Worm (Caenorhabditis elegans) whole organism, L1 larva: ENCODE data around the gene str-188.

ENCODE experiments used
- alr-1 ChIP-seq: fragments of 200-800 bp; sonication (Bioruptor generic); optimal IDR thresholded peaks from 2 replicates; lab custom pipeline; 2018; ENCODE audit warnings: borderline replicate concordance, mild to moderate bottlenecking, missing genetic modification characterization, missing compliant biosample characterization
- ama-1 ChIP-seq: fragments of 150-350 bp; optimal IDR thresholded peaks from 2 replicates; lab custom pipeline; 2014
- efl-1 ChIP-seq, 4 experiments: fragments of 150-350 bp; optimal IDR thresholded peaks in 3 of 4; peaks in 1 of 4; 1 replicate in 1 of 4; 2 replicates in 3 of 4; lab custom pipeline; 2014; ENCODE audit warnings: missing biosample characterization in 2 of 4, missing genetic modification characterization in 2 of 4, missing genetic modification reagents in 2 of 4
- lin-14 ChIP-seq: fragments of 200-800 bp; sonication (Bioruptor generic); optimal IDR thresholded peaks from 2 replicates; lab custom pipeline; 2018; ENCODE audit warnings: mild to moderate bottlenecking, missing genetic modification characterization, moderate library complexity, missing compliant biosample characterization
- lin-15B ChIP-seq: fragments of 150-350 bp; sonication (generic microtip); optimal IDR thresholded peaks from 3 replicates; lab custom pipeline; 2014; ENCODE audit warnings: missing biosample characterization, missing genetic modification characterization

- no peak for TF ChIP-seq ama-1 (lab: Kevin White, UChicago)
- no peak for TF ChIP-seq lin-15B
- TF ChIP-seq efl-1 (optimal IDR thresholded peaks at IDR 0.05; lab: Kevin White, UChicago): no peak
- TF ChIP-seq efl-1 (GFP tag; optimal IDR thresholded peaks at IDR 0.05 in 1 of 2; lab: Kevin White, UChicago): peak in 1 of 2 experiments; percentile 73
- TF ChIP-seq alr-1 (tag; lab: Kevin White, UChicago): no peak
- TF ChIP-seq lin-14: no peak
Measured at ce11 chrV:9738077-9738705, 21.7 kb downstream of the str-188 start.
